Worm (Caenorhabditis elegans): Measurements from ENCODE around the gene R53.8.

The R53.8 gene

DNA sequence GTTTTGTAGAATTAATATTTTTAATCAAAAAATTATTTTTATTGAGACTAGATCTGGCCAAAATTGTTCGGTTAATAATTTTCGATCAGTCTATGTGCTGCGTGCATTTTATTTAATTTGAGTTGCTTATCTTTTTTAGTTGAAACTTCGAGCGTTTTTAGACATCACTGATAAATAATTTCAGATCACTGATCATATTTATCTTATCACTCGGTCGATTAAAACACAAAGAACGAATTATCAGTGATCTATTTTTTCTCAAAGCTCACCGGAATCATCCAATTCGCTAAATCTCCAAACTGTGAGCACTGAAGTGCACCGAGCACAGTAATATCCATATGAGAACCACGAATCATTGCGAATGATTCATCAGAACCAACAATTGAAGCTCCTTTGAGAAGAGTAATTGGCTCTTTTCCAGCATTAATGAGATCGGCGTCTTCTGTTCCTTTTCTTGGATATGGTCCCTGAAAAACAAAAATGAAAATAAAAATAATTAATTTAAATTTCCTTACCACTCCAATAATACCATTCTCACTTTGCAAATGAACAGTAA is 41.4 kb upstream of the R53.8 start:
- TF ChIP-seq hmg-1.1 (GFP tag; IDR thresholded peaks at IDR 0.05) (no peak), nhr-102 (tag; optimal IDR thresholded peaks at IDR 0.05) (no peak), saeg-2 (GFP tag; IDR thresholded peaks at IDR 0.05) (no peak), ceh-28 (tag; optimal IDR thresholded peaks at IDR 0.05) (no peak), nhr-10 (tag; optimal IDR thresholded peaks at IDR 0.05) (peak; percentile 3), mdt-29 (GFP tag; IDR thresholded peaks at IDR 0.05) (no peak), dmd-6 (GFP tag; IDR thresholded peaks at IDR 0.05) (peak; percentile 64), arid-1 (GFP tag; conservative IDR thresholded peaks at IDR 0.05) (no peak), lsy-2 (tag; optimal IDR thresholded peaks at IDR 0.05) (no peak), dve-1 (tag; optimal IDR thresholded peaks at IDR 0.05; ENCODE audit: insufficient read depth) (peak; percentile 68), mep-1 (tag; optimal IDR thresholded peaks at IDR 0.05) (peak; percentile 43), snpc-4 (tag; optimal IDR thresholded peaks at IDR 0.05) (no peak), egl-43 (GFP tag; IDR thresholded peaks at IDR 0.05) (no peak), duxl-1 (tag; optimal IDR thresholded peaks at IDR 0.05; ENCODE audit: poor library complexity) (peak; percentile 26), madf-9 (GFP tag; conservative IDR thresholded peaks at IDR 0.05) (0 out of 2 replicates have a peak, but pooled peaks have one; percentile 8), pqm-1 (tag; optimal IDR thresholded peaks at IDR 0.05) (peak; percentile 53), daf-16 (GFP tag; optimal IDR thresholded peaks at IDR 0.05) (no peak), daf-16 (tag; optimal IDR thresholded peaks at IDR 0.05) (peak; percentile 56), nhr-28 (tag; optimal IDR thresholded peaks at IDR 0.05) (peak; percentile 1), tag-97 (GFP tag; IDR thresholded peaks at IDR 0.05) (no peak), nhr-25 (tag; optimal IDR thresholded peaks at IDR 0.05; ENCODE audit: borderline replicate concordance, insufficient read depth) (peak; percentile 16), hlh-11 (tag; optimal IDR thresholded peaks at IDR 0.05) (peak; percentile 32)

DNA sequence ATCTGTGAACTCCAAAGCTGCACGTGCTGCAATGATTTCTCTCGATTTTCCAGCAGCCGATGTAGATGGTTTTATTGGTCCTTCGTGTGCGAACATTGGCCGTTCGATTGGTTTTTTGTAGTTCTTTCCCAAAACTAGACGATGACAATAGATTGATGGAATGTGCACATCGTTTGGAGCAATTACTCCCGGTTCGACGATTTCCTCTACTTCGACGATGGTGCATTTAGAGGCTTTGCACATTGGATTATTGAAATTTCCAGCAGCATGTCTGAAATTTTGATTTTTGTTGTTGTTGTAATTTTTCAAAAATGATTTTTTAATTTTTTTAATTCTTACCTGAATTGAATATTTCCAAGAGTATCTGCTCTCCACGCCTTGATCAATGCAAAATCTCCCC is 40.8 kb upstream of the R53.8 start:
- TF ChIP-seq unc-130 (GFP tag; optimal IDR thresholded peaks at IDR 0.05), result no peak
- no peak for TF ChIP-seq nhr-6 (tag; optimal IDR thresholded peaks at IDR 0.05)
- no peak for TF ChIP-seq egl-27 (tag; optimal IDR thresholded peaks at IDR 0.05)
- TF ChIP-seq unc-62 (GFP tag; optimal IDR thresholded peaks at IDR 0.05 in 1 of 2), result peak in 1 of 2 experiments; percentile 55
- TF ChIP-seq unc-62 (tag; optimal IDR thresholded peaks at IDR 0.05), result no peak
- no peak for TF ChIP-seq daf-16 (GFP tag; optimal IDR thresholded peaks at IDR 0.05)
- peak; percentile 21 for TF ChIP-seq daf-16 (tag; optimal IDR thresholded peaks at IDR 0.05)
- no peak for TF ChIP-seq daf-12 (tag; optimal IDR thresholded peaks at IDR 0.05)

- TF ChIP-seq F26F4.8 (GFP tag; conservative IDR thresholded peaks at IDR 0.05) (no peak), F49E8.2 (tag; optimal IDR thresholded peaks at IDR 0.05; ENCODE audit: borderline replicate concordance) (no peak), aly-2 (tag; optimal IDR thresholded peaks at IDR 0.05) (no peak), ztf-11 (tag; optimal IDR thresholded peaks at IDR 0.05) (no peak), daf-16 (GFP tag; optimal IDR thresholded peaks at IDR 0.05) (no peak), daf-16 (tag; optimal IDR thresholded peaks at IDR 0.05) (peak; percentile 82), ceh-82 (tag; optimal IDR thresholded peaks at IDR 0.05) (no peak), ama-1 (optimal IDR thresholded peaks at IDR 0.05) (no peak), nhr-28 (tag; optimal IDR thresholded peaks at IDR 0.05) (peak; percentile 2), Y75B8A.6 (GFP tag; IDR thresholded peaks at IDR 0.05) (no peak), nhr-25 (tag; optimal IDR thresholded peaks at IDR 0.05; ENCODE audit: borderline replicate concordance, insufficient read depth) (no peak), R02D3.7 (tag; optimal IDR thresholded peaks at IDR 0.05) (no peak), nhr-11 (tag; optimal IDR thresholded peaks at IDR 0.05) (no peak), nhr-10 (tag; optimal IDR thresholded peaks at IDR 0.05) (no peak), fos-1 (tag; optimal IDR thresholded peaks at IDR 0.05) (no peak), dve-1 (tag; optimal IDR thresholded peaks at IDR 0.05; ENCODE audit: insufficient read depth) (peak; percentile 24), unc-130 (GFP tag; optimal IDR thresholded peaks at IDR 0.05) (no peak), mxl-3 (GFP tag; optimal IDR thresholded peaks at IDR 0.05) (no peak), dpl-1 (GFP tag; optimal IDR thresholded peaks at IDR 0.05) (no peak), dmd-6 (GFP tag; IDR thresholded peaks at IDR 0.05) (no peak; the same call in 1 of the 2 replicates), dmd-9 (GFP tag; IDR thresholded peaks at IDR 0.05) (no peak), saeg-2 (GFP tag; IDR thresholded peaks at IDR 0.05) (no peak), madf-9 (GFP tag; conservative IDR thresholded peaks at IDR 0.05) (no peak), lir-3 (tag; optimal IDR thresholded peaks at IDR 0.05) (no peak), Y5F2A.4 (GFP tag; optimal IDR thresholded peaks at IDR 0.05) (no peak), snpc-4 (tag; optimal IDR thresholded peaks at IDR 0.05) (no peak), nhr-6 (tag; optimal IDR thresholded peaks at IDR 0.05) (no peak), ceh-44 (GFP tag; IDR thresholded peaks at IDR 0.05) (no peak), nhr-237 (tag; optimal IDR thresholded peaks at IDR 0.05) (no peak), mdl-1 (tag; optimal IDR thresholded peaks at IDR 0.05) (no peak), nhr-77 (tag; optimal IDR thresholded peaks at IDR 0.05) (peak; percentile 35)
Measured at ce11 chrII:9936859-9937258, 39.6 kb upstream of the R53.8 start, which contains the start of gene C05C10.3. Gene C05C10.3, minus strand, starts transcription at chrII:9936893.

Measured in whole organism, L4 larva.